Worm (Caenorhabditis elegans) whole organism, young adult: Measurements from ENCODE around the gene C05D11.5.

Source experiments
- F10E7.11 ChIP-seq: sonication (generic microtip); optimal IDR thresholded peaks from 2 replicates; lab custom pipeline; 2017; ENCODE audit warnings: mild to moderate bottlenecking, missing genetic modification characterization, moderate library complexity, missing compliant biosample characterization
- F22D6.2 ChIP-seq: sonication (generic microtip); optimal IDR thresholded peaks from 2 replicates; lab custom pipeline; 2016; ENCODE audit warnings: mild to moderate bottlenecking, missing genetic modification characterization, missing compliant biosample characterization
- Y53F4B.3 ChIP-seq: fragments of 200-800 bp; sonication (Bioruptor generic); IDR thresholded peaks from 2 replicates; pipeline ENCODE4 v1.3.6; 2022; ENCODE audit warnings: missing genetic modification reagents, missing genetic modification characterization, missing compliant biosample characterization
- Y56A3A.18 ChIP-seq: fragments of 200-800 bp; sonication (Bioruptor generic); IDR thresholded peaks from 2 replicates; pipeline ENCODE4 v1.3.6; 2022; ENCODE audit warnings: missing genetic modification reagents, missing genetic modification characterization, missing compliant biosample characterization
- bed-1 ChIP-seq: fragments of 200-800 bp; sonication (Bioruptor generic); IDR thresholded peaks from 2 replicates; pipeline ENCODE4 v1.3.6; 2022; ENCODE audit warnings: missing genetic modification reagents, missing genetic modification characterization, missing compliant biosample characterization
- ceh-91 ChIP-seq: fragments of 200-800 bp; sonication (Bioruptor generic); IDR thresholded peaks from 2 replicates; pipeline ENCODE4 v1.3.6; 2022; ENCODE audit warnings: missing genetic modification reagents, missing genetic modification characterization, missing compliant biosample characterization
- nfya-1 ChIP-seq: sonication (generic microtip); optimal IDR thresholded peaks from 2 replicates; lab custom pipeline; 2017; ENCODE audit warnings: antibody characterized with exemption, missing compliant biosample characterization, missing genetic modification characterization, borderline replicate concordance; ENCODE audit not compliant: insufficient read depth
- nfyb-1 ChIP-seq: fragments of 200-800 bp; sonication (Bioruptor generic); IDR thresholded peaks from 2 replicates; pipeline ENCODE4 v1.3.6; 2022; ENCODE audit warnings: missing genetic modification reagents, missing genetic modification characterization, missing compliant biosample characterization
- pha-4 ChIP-seq: fragments of 150-350 bp; sonication (generic microtip); optimal IDR thresholded peaks from 2 replicates; lab custom pipeline; 2014; ENCODE audit warnings: missing biosample characterization, missing genetic modification reagents, missing genetic modification characterization
- snpc-4 ChIP-seq, 5 experiments: fragments of 150-350 bp in 1 of 5; sonication (generic microtip) in 4 of 5; optimal IDR thresholded peaks; 2 replicates each; lab custom pipeline; 2014 to 2018; ENCODE audit warnings: missing genetic modification characterization in 5 of 5, missing biosample characterization in 3 of 5, antibody characterized with exemption in 2 of 5, mild to moderate bottlenecking in 2 of 5, missing compliant biosample characterization in 2 of 5, missing genotype in 2 of 5, moderate library complexity in 2 of 5, missing genetic modification reagents in 1 of 5

DNA sequence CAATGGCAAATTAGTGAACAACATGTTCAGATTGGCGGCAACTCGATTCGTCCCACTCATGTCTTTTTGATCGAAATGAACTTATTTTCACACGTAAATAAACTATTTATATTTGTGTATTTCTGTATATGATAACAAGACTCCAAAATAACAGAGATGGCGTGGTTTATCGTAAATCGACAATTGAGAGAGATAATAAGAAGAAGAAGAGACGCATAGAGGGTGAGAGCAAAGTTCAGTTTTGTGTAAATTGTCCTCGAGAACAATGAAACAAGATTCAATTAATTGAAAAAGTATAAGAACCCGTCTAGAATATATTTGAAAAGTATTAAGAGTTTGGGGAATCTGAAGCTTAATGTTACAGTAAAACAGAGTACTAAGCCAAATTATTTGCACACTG lies 384 bp downstream of the C05D11.5 start:
- TF ChIP-seq pha-4 (tag; lab: Kevin White, UChicago), result no peak
- no peak for TF ChIP-seq F10E7.11 (tag; lab: Kevin White, UChicago)
- no peak for TF ChIP-seq Y53F4B.3
- TF ChIP-seq F22D6.2 (tag; lab: Kevin White, UChicago), result no peak
- TF ChIP-seq ceh-91, result no peak
- no peak for TF ChIP-seq snpc-4 (GFP tag; optimal IDR thresholded peaks at IDR 0.05; lab: Kevin White, UChicago)
- TF ChIP-seq snpc-4 (tag; optimal IDR thresholded peaks at IDR 0.05; lab: Kevin White, UChicago), result no peak
- TF ChIP-seq bed-1 (GFP tag; lab: Robert Waterston, UW), result no peak
- TF ChIP-seq nfya-1 (tag; lab: Kevin White, UChicago), result no peak
- TF ChIP-seq nfyb-1 (GFP tag; lab: Robert Waterston, UW), result no peak
- TF ChIP-seq Y56A3A.18 (GFP tag; lab: Robert Waterston, UW), result no peak
